Fruit fly (Drosophila melanogaster): Measurements from ENCODE around the gene CG13108.

DNA sequence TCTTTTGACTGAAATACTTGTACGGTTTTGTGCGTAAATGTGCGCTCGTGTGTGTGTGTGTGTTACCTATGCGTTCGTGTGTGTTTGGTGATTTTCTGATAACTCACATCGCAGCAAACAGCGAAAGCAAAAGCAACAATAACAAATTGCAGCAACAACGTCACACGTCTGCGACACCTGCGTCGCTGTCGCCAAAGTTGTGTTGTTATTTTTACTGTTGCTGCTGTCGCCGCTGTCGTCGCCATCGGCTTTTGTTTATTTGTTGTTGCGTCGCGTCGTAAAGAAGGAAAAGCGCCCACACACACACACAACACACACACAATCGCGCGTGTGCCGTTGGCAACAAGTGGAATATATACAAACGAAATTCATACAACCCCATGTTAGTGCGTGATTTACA lies 3.0 kb downstream of the CG13108 start:
- no peak for TF ChIP-seq usp (GFP tag; optimal IDR thresholded peaks at IDR 0.05)
- TF ChIP-seq psq (optimal IDR thresholded peaks at IDR 0.05), result no peak
- no peak for TF ChIP-seq pan (optimal IDR thresholded peaks at IDR 0.05)

All from whole organism.